Worm (Caenorhabditis elegans): Measurements from ENCODE around the gene H04M03.12.

ce11 chrIV:5859876-5860275, 43.3 kb downstream of the H04M03.12 start, which contains the start of gene C06E7.4:
- no peak for TF ChIP-seq hlh-15 (tag; optimal IDR thresholded peaks at IDR 0.05)
- TF ChIP-seq ceh-9 (tag; optimal IDR thresholded peaks at IDR 0.05): no peak
- TF ChIP-seq nhr-11 (tag; optimal IDR thresholded peaks at IDR 0.05): no peak
- TF ChIP-seq elt-2 (tag; optimal IDR thresholded peaks at IDR 0.05): no peak
- TF ChIP-seq npax-4 (tag; optimal IDR thresholded peaks at IDR 0.05): no peak
- TF ChIP-seq ama-1 (optimal IDR thresholded peaks at IDR 0.05): no peak
- no peak for TF ChIP-seq ets-4 (tag; optimal IDR thresholded peaks at IDR 0.05)
- TF ChIP-seq ceh-31 (tag; optimal IDR thresholded peaks at IDR 0.05): no peak
- no peak for TF ChIP-seq dmd-4 (tag; optimal IDR thresholded peaks at IDR 0.05; ENCODE audit: borderline replicate concordance)
- TF ChIP-seq pha-4 (tag; optimal IDR thresholded peaks at IDR 0.05): no peak
- TF ChIP-seq tbx-7 (tag; optimal IDR thresholded peaks at IDR 0.05): no peak
- no peak for TF ChIP-seq F13H6.1 (tag; optimal IDR thresholded peaks at IDR 0.05)
- no peak for TF ChIP-seq pha-2 (tag; optimal IDR thresholded peaks at IDR 0.05)
- no peak for TF ChIP-seq zip-5 (tag; optimal IDR thresholded peaks at IDR 0.05)

Data from whole organism, late embryonic.